Worm (Caenorhabditis elegans): ENCODE measurements around the gene srv-26.

ce11 chrIV:6335908-6336307 lies 34.2 kb upstream of the srv-26 start, which contains the start of gene mif-4:
- TF ChIP-seq nhr-76 (tag; optimal IDR thresholded peaks at IDR 0.05) (no peak), fkh-10 (GFP tag; optimal IDR thresholded peaks at IDR 0.05) (no peak), F10B5.3 (tag; optimal IDR thresholded peaks at IDR 0.05) (no peak), nhr-28 (tag; optimal IDR thresholded peaks at IDR 0.05) (no peak), hmg-1.1 (GFP tag; IDR thresholded peaks at IDR 0.05) (no peak), tra-1 (GFP tag; IDR thresholded peaks at IDR 0.05) (no peak)

Measured in whole organism, L4 larva.